Worm (Caenorhabditis elegans) whole organism, L3 larva: ENCODE measurements around the gene rpb-6.
A peak's percentile ranks its signal among the peaks of the same experiment; 100 is the strongest.

Source experiments
- egl-27 ChIP-seq: sonication (generic microtip); optimal IDR thresholded peaks from 4 replicates; lab custom pipeline; 2017; ENCODE audit warnings: missing biosample characterization, missing genetic modification reagents, missing genetic modification characterization
- fos-1 ChIP-seq: fragments of 150-350 bp; optimal IDR thresholded peaks from 2 replicates; lab custom pipeline; 2014; ENCODE audit warnings: missing biosample characterization, missing genetic modification characterization
- lin-39 ChIP-seq: fragments of 150-350 bp; optimal IDR thresholded peaks from 2 replicates; lab custom pipeline; 2018; ENCODE audit warnings: missing biosample characterization, missing genetic modification reagents, missing genetic modification characterization
- nhr-11 ChIP-seq: fragments of 150-350 bp; optimal IDR thresholded peaks from 2 replicates; lab custom pipeline; 2014; ENCODE audit warnings: missing biosample characterization, missing genetic modification characterization
- pha-4 ChIP-seq: fragments of 150-350 bp; optimal IDR thresholded peaks from 2 replicates; lab custom pipeline; 2014; ENCODE audit warnings: missing biosample characterization, missing genetic modification reagents, missing genetic modification characterization
- pqm-1 ChIP-seq: fragments of 150-350 bp; optimal IDR thresholded peaks from 2 replicates; lab custom pipeline; 2017; ENCODE audit warnings: missing biosample characterization, missing genetic modification characterization, inconsistent platforms
- sea-2 ChIP-seq: fragments of 150-350 bp; sonication (generic microtip); optimal IDR thresholded peaks from 4 replicates; lab custom pipeline; 2014; ENCODE audit warnings: missing biosample characterization, missing genetic modification reagents, missing genetic modification characterization
- tbx-2 ChIP-seq: sonication (generic microtip); optimal IDR thresholded peaks from 2 replicates; lab custom pipeline; 2016; ENCODE audit warnings: mild to moderate bottlenecking, missing genetic modification characterization, missing compliant biosample characterization
- unc-39 ChIP-seq: sonication (generic microtip); optimal IDR thresholded peaks from 4 replicates; lab custom pipeline; 2017; ENCODE audit warnings: missing biosample characterization, missing genetic modification characterization
- zag-1 ChIP-seq: fragments of 150-350 bp; optimal IDR thresholded peaks from 2 replicates; lab custom pipeline; 2014; ENCODE audit warnings: missing biosample characterization, missing genetic modification characterization
- ztf-11 ChIP-seq: fragments of 150-350 bp; optimal IDR thresholded peaks from 2 replicates; lab custom pipeline; 2014; ENCODE audit warnings: missing biosample characterization, missing genetic modification characterization

DNA sequence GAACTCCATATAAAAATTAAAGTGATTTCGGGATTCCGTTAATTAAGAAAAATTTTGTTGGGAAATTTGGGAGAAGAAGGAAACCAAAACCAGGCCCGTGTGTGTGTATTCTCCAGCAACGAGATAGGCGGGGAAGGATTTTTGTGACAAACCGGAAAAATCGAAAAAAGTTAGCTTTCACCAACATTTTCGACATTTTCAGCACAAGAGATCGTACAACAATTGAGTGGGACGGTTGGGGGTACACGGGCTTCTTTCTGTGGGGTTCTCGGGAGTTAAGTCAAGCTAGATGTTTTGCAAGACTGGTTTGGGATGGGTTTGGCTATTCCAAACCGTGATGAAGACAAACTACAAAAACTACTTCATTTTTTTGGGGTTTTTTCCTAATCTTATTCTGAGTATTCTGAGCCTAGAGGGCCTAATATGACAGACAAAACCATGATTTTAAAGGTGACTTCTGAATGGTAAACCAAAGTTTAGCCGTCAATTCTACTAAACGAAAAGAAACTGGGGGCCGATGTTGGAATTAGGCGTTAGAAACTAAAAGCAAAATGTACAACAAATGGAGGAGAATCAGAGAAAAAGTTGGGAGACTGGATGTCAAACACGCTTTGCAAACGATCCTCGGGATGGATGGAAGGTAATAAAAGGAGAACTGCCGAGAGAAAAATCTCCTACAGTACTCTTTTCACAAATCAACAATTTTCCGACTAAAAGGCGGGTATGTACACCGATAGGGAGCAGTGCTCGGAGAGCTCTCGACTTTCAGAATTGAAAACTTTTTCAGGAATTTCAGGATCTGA is 36.3 kb upstream of the rpb-6 start:
- TF ChIP-seq tbx-2 (tag; lab: Kevin White, UChicago) (no peak), nhr-11 (tag; lab: Kevin White, UChicago) (peak; percentile 1), zag-1 (tag; lab: Kevin White, UChicago) (no peak), lin-39 (tag; lab: Kevin White, UChicago) (no peak), sea-2 (GFP tag; lab: Kevin White, UChicago) (no peak), egl-27 (tag; lab: Kevin White, UChicago) (no peak), fos-1 (tag; lab: Kevin White, UChicago) (no peak), pha-4 (tag; lab: Kevin White, UChicago) (no peak), ztf-11 (tag; lab: Kevin White, UChicago) (no peak), pqm-1 (no peak), unc-39 (no peak)
